Worm (Caenorhabditis elegans): ENCODE results near the gene Y97E10AR.2.

ce11 chrV:8044957-8045356 lies 49.0 kb downstream of the Y97E10AR.2 start:
- no peak for TF ChIP-seq F13C5.2 (tag; optimal IDR thresholded peaks at IDR 0.05)
- TF ChIP-seq ceh-13 (GFP tag; optimal IDR thresholded peaks at IDR 0.05) = no peak
- peak; percentile 33 for TF ChIP-seq hmg-4 (GFP tag; optimal IDR thresholded peaks at IDR 0.05)
- no peak for TF ChIP-seq hnd-1 (tag; optimal IDR thresholded peaks at IDR 0.05)
- TF ChIP-seq ama-1 (optimal IDR thresholded peaks at IDR 0.05) = no peak
- no peak for TF ChIP-seq hmbx-1 (tag; optimal IDR thresholded peaks at IDR 0.05)
- no peak for TF ChIP-seq B0310.2 (tag; optimal IDR thresholded peaks at IDR 0.05)
- no peak for TF ChIP-seq tbx-11 (GFP tag; IDR thresholded peaks at IDR 0.05)
- no peak for TF ChIP-seq tbx-37 (GFP tag; conservative IDR thresholded peaks at IDR 0.05)
